Worm (Caenorhabditis elegans) whole organism, L1 larva: ENCODE results near the gene apx-1.

Source experiments
- C34B4.2 ChIP-seq: sonication (generic microtip); optimal IDR thresholded peaks from 2 replicates; lab custom pipeline; 2017; ENCODE audit warnings: mild to moderate bottlenecking, missing genetic modification characterization, missing compliant biosample characterization
- Y116A8C.19 ChIP-seq: sonication (generic microtip); optimal IDR thresholded peaks from 2 replicates; lab custom pipeline; 2016; ENCODE audit warnings: missing compliant biosample characterization, missing genetic modification characterization, borderline replicate concordance
- aha-1 ChIP-seq: fragments of 150-350 bp; optimal IDR thresholded peaks from 2 replicates; lab custom pipeline; 2014; ENCODE audit warnings: missing biosample characterization, missing genetic modification characterization
- alr-1 ChIP-seq: fragments of 200-800 bp; sonication (Bioruptor generic); optimal IDR thresholded peaks from 2 replicates; lab custom pipeline; 2018; ENCODE audit warnings: borderline replicate concordance, mild to moderate bottlenecking, missing genetic modification characterization, missing compliant biosample characterization
- ceh-8 ChIP-seq: fragments of 200-800 bp; sonication (Bioruptor generic); optimal IDR thresholded peaks from 2 replicates; lab custom pipeline; 2018; ENCODE audit warnings: mild to moderate bottlenecking, missing genetic modification characterization, moderate library complexity, missing compliant biosample characterization
- ces-1 ChIP-seq: fragments of 150-350 bp; optimal IDR thresholded peaks from 2 replicates; lab custom pipeline; 2014; ENCODE audit warnings: missing biosample characterization, missing genetic modification reagents, missing genetic modification characterization
- dpl-1 ChIP-seq, 3 experiments: fragments of 150-350 bp in 2 of 3; sonication (generic microtip) in 1 of 3; optimal IDR thresholded peaks; 2 replicates each; lab custom pipeline; 2014 to 2017; ENCODE audit warnings: missing biosample characterization in 3 of 3, missing genetic modification characterization in 3 of 3, missing genetic modification reagents in 3 of 3
- efl-1 ChIP-seq, 4 experiments: fragments of 150-350 bp; optimal IDR thresholded peaks in 3 of 4; peaks in 1 of 4; 1 replicate in 1 of 4; 2 replicates in 3 of 4; lab custom pipeline; 2014; ENCODE audit warnings: missing biosample characterization in 2 of 4, missing genetic modification characterization in 2 of 4, missing genetic modification reagents in 2 of 4
- efl-3 ChIP-seq: fragments of 200-800 bp; sonication (Bioruptor generic); optimal IDR thresholded peaks from 2 replicates; lab custom pipeline; 2018; ENCODE audit warnings: mild to moderate bottlenecking, missing genetic modification characterization, missing compliant biosample characterization
- egl-27 ChIP-seq, 2 experiments: fragments of 150-350 bp in 1 of 2; sonication (generic microtip); optimal IDR thresholded peaks; 3 replicates each; lab custom pipeline; 2017 to 2018; ENCODE audit warnings: missing biosample characterization in 2 of 2, missing genetic modification characterization in 2 of 2, missing genetic modification reagents in 2 of 2
- ets-5 ChIP-seq: fragments of 200-800 bp; sonication (Bioruptor generic); IDR thresholded peaks from 2 replicates; pipeline ENCODE4 v1.3.6; 2022; ENCODE audit warnings: missing genetic modification characterization, missing compliant biosample characterization
- fkh-4 ChIP-seq: sonication (generic microtip); optimal IDR thresholded peaks from 2 replicates; lab custom pipeline; 2016; ENCODE audit warnings: missing compliant biosample characterization, missing genetic modification characterization, borderline replicate concordance
- grh-1 ChIP-seq: fragments of 200-800 bp; sonication (Bioruptor generic); IDR thresholded peaks from 2 replicates; pipeline ENCODE4 v1.3.6; 2022; ENCODE audit warnings: missing genetic modification reagents, missing genetic modification characterization, missing compliant biosample characterization
- hlh-17 ChIP-seq: fragments of 200-800 bp; sonication (Bioruptor generic); optimal IDR thresholded peaks from 2 replicates; lab custom pipeline; 2018; ENCODE audit warnings: missing genetic modification characterization, mild to moderate bottlenecking, missing compliant biosample characterization, moderate library complexity, borderline replicate concordance
- irx-1 ChIP-seq: sonication (generic microtip); optimal IDR thresholded peaks from 2 replicates; lab custom pipeline; 2016; ENCODE audit warnings: missing genetic modification characterization, missing compliant biosample characterization
- isw-1 ChIP-seq: fragments of 200-800 bp; sonication (Bioruptor generic); IDR thresholded peaks from 2 replicates; pipeline ENCODE4 v1.3.6; 2022; ENCODE audit warnings: missing genetic modification characterization, missing compliant biosample characterization
- lin-35 ChIP-seq, 2 experiments: fragments of 150-350 bp; optimal IDR thresholded peaks; 2 replicates each; lab custom pipeline; 2014; ENCODE audit warnings: missing biosample characterization in 2 of 2, missing genetic modification characterization in 2 of 2, missing genetic modification reagents in 2 of 2
- lin-39 ChIP-seq: fragments of 150-350 bp; optimal IDR thresholded peaks from 2 replicates; lab custom pipeline; 2014; ENCODE audit warnings: missing biosample characterization, missing genetic modification reagents, missing genetic modification characterization
- mab-9 ChIP-seq: fragments of 200-800 bp; sonication (Bioruptor generic); IDR thresholded peaks from 2 replicates; pipeline ENCODE4 v1.3.6; 2022; ENCODE audit warnings: missing genetic modification reagents, missing genetic modification characterization, missing compliant biosample characterization
- nhr-11 ChIP-seq: fragments of 150-350 bp; optimal IDR thresholded peaks from 2 replicates; lab custom pipeline; 2014; ENCODE audit warnings: missing biosample characterization, missing genetic modification characterization
- nhr-20 ChIP-seq: sonication (generic microtip); optimal IDR thresholded peaks from 2 replicates; lab custom pipeline; 2016; ENCODE audit warnings: mild to moderate bottlenecking, missing genetic modification characterization, missing compliant biosample characterization
- nhr-71 ChIP-seq: sonication (generic microtip); optimal IDR thresholded peaks from 2 replicates; lab custom pipeline; 2016; ENCODE audit warnings: mild to moderate bottlenecking, missing genetic modification characterization, moderate library complexity, missing compliant biosample characterization
- nhr-85 ChIP-seq: sonication (generic microtip); peaks from one replicate; lab custom pipeline; 2016; ENCODE audit warnings: missing genetic modification characterization, inconsistent platforms, missing compliant biosample characterization
- pqm-1 ChIP-seq: sonication (generic microtip); optimal IDR thresholded peaks from 3 replicates; lab custom pipeline; 2017; ENCODE audit warnings: missing biosample characterization, missing genetic modification characterization
- rnt-1 ChIP-seq: sonication (generic microtip); optimal IDR thresholded peaks from 2 replicates; lab custom pipeline; 2016; ENCODE audit warnings: mild to moderate bottlenecking, missing genetic modification characterization, moderate library complexity, missing compliant biosample characterization
- snpc-4 ChIP-seq: fragments of 150-350 bp; optimal IDR thresholded peaks from 2 replicates; lab custom pipeline; 2014; ENCODE audit warnings: missing biosample characterization, missing genetic modification characterization
- snu-23 ChIP-seq: sonication (generic microtip); optimal IDR thresholded peaks from 2 replicates; lab custom pipeline; 2016; ENCODE audit warnings: missing genetic modification characterization, missing compliant biosample characterization
- sptf-1 ChIP-seq: fragments of 150-350 bp; optimal IDR thresholded peaks from 2 replicates; lab custom pipeline; 2014; ENCODE audit warnings: missing biosample characterization, missing genetic modification characterization
- sup-37 ChIP-seq: fragments of 200-800 bp; sonication (Bioruptor generic); optimal IDR thresholded peaks from 2 replicates; lab custom pipeline; 2018; ENCODE audit warnings: mild to moderate bottlenecking, missing genetic modification characterization, missing compliant biosample characterization
- swsn-7 ChIP-seq: sonication (generic microtip); optimal IDR thresholded peaks from 2 replicates; lab custom pipeline; 2016; ENCODE audit warnings: missing genetic modification characterization, missing compliant biosample characterization
- tbx-2 ChIP-seq: sonication (generic microtip); optimal IDR thresholded peaks from 2 replicates; lab custom pipeline; 2016; ENCODE audit warnings: missing genetic modification characterization, missing compliant biosample characterization
- unc-30 ChIP-seq: sonication (generic microtip); optimal IDR thresholded peaks from 2 replicates; lab custom pipeline; 2017; ENCODE audit warnings: missing biosample characterization, missing genetic modification characterization
- unc-98 ChIP-seq: fragments of 200-800 bp; sonication (Bioruptor generic); IDR thresholded peaks from 2 replicates; pipeline ENCODE4 v1.3.6; 2022; ENCODE audit warnings: missing genetic modification characterization, missing compliant biosample characterization
- xbp-1 ChIP-seq: sonication (generic microtip); optimal IDR thresholded peaks from 2 replicates; lab custom pipeline; 2016; ENCODE audit warnings: missing genetic modification characterization, missing compliant biosample characterization
- zag-1 ChIP-seq: fragments of 150-350 bp; optimal IDR thresholded peaks from 2 replicates; lab custom pipeline; 2014; ENCODE audit warnings: missing biosample characterization, missing genetic modification characterization

Gene apx-1

DNA sequence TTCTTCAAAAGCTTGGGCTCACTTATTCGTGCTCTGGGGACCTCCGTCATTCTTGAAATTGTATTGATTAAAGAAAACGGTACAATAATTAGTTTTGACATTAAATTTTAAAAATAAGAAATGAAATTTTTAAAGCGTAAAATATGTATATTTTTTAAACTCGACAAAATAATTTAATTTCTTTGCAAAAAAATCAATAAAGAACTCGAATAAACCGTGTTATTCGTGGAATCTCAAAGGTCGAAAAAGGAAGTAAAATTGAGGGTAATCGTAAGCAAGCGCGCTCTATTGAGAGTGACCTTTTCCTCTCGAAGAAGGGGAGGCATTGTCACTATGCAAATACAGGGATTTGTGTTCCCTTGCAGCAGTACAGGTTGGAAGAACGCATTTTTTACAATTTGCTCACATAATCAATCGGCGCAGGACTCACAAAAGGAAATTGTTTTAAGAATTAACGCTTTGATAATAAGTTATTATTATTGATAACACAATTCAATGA lies 15.0 kb upstream of the apx-1 start, which contains the start of gene Y73C8B.2 (continued):
- TF ChIP-seq sup-37 (GFP tag; lab: Kevin White, UChicago) (no peak), hlh-17 (no peak), fkh-4 (tag; lab: Kevin White, UChicago) (no peak), dpl-1 (GFP tag; optimal IDR thresholded peaks at IDR 0.05; lab: Kevin White, UChicago) (peak in 1 of 3 experiments; percentile 67), C34B4.2 (tag; lab: Kevin White, UChicago) (no peak), ceh-8 (GFP tag; lab: Kevin White, UChicago) (no peak), rnt-1 (tag; lab: Kevin White, UChicago) (no peak), isw-1 (GFP tag; lab: Robert Waterston, UW) (no peak), snpc-4 (tag; lab: Kevin White, UChicago) (no peak), efl-3 (GFP tag; lab: Kevin White, UChicago) (no peak), unc-98 (GFP tag; lab: Robert Waterston, UW) (no peak), zag-1 (tag; lab: Kevin White, UChicago) (no peak), xbp-1 (tag; lab: Kevin White, UChicago) (no peak), ets-5 (GFP tag; lab: Robert Waterston, UW) (no peak), lin-35 (GFP tag; optimal IDR thresholded peaks at IDR 0.05; lab: Kevin White, UChicago) (peak; percentile 19 to 59), unc-30 (no peak), Y116A8C.19 (tag; lab: Kevin White, UChicago) (no peak)

- no peak for TF ChIP-seq egl-27 (tag; optimal IDR thresholded peaks at IDR 0.05; lab: Kevin White, UChicago)
- no peak for TF ChIP-seq pqm-1
- TF ChIP-seq aha-1 (tag; lab: Kevin White, UChicago): no peak
- TF ChIP-seq lin-39 (tag; lab: Kevin White, UChicago): no peak
- TF ChIP-seq xbp-1 (tag; lab: Kevin White, UChicago): no peak
- no peak for TF ChIP-seq sup-37 (GFP tag; lab: Kevin White, UChicago)
- no peak for TF ChIP-seq efl-1 (optimal IDR thresholded peaks at IDR 0.05; lab: Kevin White, UChicago)
- no peak for TF ChIP-seq efl-1 (GFP tag; optimal IDR thresholded peaks at IDR 0.05 in 1 of 2; lab: Kevin White, UChicago)
- no peak for TF ChIP-seq tbx-2 (tag; lab: Kevin White, UChicago)
- TF ChIP-seq ceh-8 (GFP tag; lab: Kevin White, UChicago): no peak
- TF ChIP-seq ets-5 (GFP tag; lab: Robert Waterston, UW): no peak
- no peak for TF ChIP-seq alr-1 (tag; lab: Kevin White, UChicago)
- TF ChIP-seq grh-1: no peak
- no peak for TF ChIP-seq ces-1 (GFP tag; lab: Kevin White, UChicago)
- no peak for TF ChIP-seq mab-9 (GFP tag; lab: Robert Waterston, UW)
Measured at ce11 chrV:3195814-3196213, 14.2 kb upstream of the apx-1 start.

DNA sequence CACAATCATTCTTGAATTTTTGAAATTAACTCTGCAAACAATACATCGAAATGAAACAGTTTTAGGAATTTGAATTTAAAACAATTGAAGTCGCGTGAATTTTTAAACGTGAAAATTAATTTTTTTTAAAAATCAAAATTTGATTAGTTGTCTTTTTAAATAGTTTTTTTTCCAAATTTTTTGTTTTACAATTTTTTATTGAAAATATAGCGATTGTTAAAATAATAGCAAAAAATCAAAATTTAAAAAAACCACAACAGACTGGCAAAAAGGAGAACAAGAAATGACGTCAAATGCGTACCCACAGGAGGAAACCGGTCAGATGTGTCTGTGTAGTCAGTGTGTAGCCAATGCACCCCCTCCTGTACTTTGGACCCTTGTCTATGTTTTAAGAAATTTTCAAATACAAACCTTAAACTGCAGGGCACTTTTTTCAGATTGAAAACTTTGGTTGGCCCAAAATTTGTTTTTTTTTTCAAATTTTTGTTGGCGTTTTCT lies 13.1 kb upstream of the apx-1 start, which contains the start of the genes Y73C8B.1 and Y73C8B.5:
TSS of gene Y73C8B.1 (minus strand) at position 51 of the 498 bp plus-strand sequence.
TSS of gene Y73C8B.5 (plus strand) at position 437 of the 498 bp plus-strand sequence.
- TF ChIP-seq nhr-85 (tag; lab: Kevin White, UChicago) (peak; percentile 2), sptf-1 (no peak), nhr-20 (tag; lab: Kevin White, UChicago) (peak; percentile 33), nhr-11 (peak; percentile 42), nhr-71 (tag; lab: Kevin White, UChicago) (peak; percentile 29), snu-23 (GFP tag; lab: Kevin White, UChicago) (peak; percentile 8), swsn-7 (tag; lab: Kevin White, UChicago) (no peak), lin-35 (GFP tag; optimal IDR thresholded peaks at IDR 0.05; lab: Kevin White, UChicago) (peak in 1 of 2 experiments; percentile 45), grh-1 (peak; percentile 61)

ce11 chrV:3200323-3200722 lies 9.7 kb upstream of the apx-1 start, which contains the start of gene K08D9.4:
Gene K08D9.4, minus strand, starts transcription at chrV:3200423.
- TF ChIP-seq rnt-1 (tag; lab: Kevin White, UChicago) (peak; percentile 3), sup-37 (GFP tag; lab: Kevin White, UChicago) (no peak), irx-1 (tag; lab: Kevin White, UChicago) (no peak)
